Fruit fly (Drosophila melanogaster) whole organism, embryonic: ENCODE results near the gene CG12279.

ENCODE experiments used
- Bgb ChIP-seq: fragments of 200-800 bp; sonication (Bioruptor generic); IDR thresholded peaks from 2 replicates; pipeline ENCODE4 v1.3.6; 2022; ENCODE audit warnings: missing biosample characterization, missing genetic modification characterization; ENCODE audit not compliant: partially characterized antibody
- Bteb2 ChIP-seq: fragments of 200-800 bp; sonication (Bioruptor generic); optimal IDR thresholded peaks from 2 replicates; lab custom pipeline; 2016; ENCODE audit warnings: missing biosample characterization, missing genetic modification characterization
- CG10959 ChIP-seq: fragments of 200-800 bp; sonication (Bioruptor generic); IDR thresholded peaks from 2 replicates; pipeline ENCODE4 v1.3.6; 2022; ENCODE audit warnings: missing biosample characterization, missing genetic modification characterization
- CG11456 ChIP-seq: fragments of 200-800 bp; sonication (Bioruptor generic); IDR thresholded peaks from 3 replicates; pipeline ENCODE4 v1.3.6; 2022; ENCODE audit warnings: missing biosample characterization, missing genetic modification characterization
- CG12219 ChIP-seq: fragments of 200-800 bp; sonication (Bioruptor generic); optimal IDR thresholded peaks from 3 replicates; lab custom pipeline; 2018; ENCODE audit warnings: missing biosample characterization, mild to moderate bottlenecking, missing genetic modification characterization
- CG13287 ChIP-seq: fragments of 200-800 bp; sonication (Bioruptor generic); IDR thresholded peaks from 2 replicates; pipeline ENCODE4 v1.3.6; 2022; ENCODE audit warnings: missing biosample characterization, missing genetic modification characterization; ENCODE audit not compliant: partially characterized antibody
- CG14050 ChIP-seq: fragments of 200-800 bp; sonication (Bioruptor generic); IDR thresholded peaks from 3 replicates; pipeline ENCODE4 v1.3.6; 2022; ENCODE audit warnings: missing biosample characterization, missing genetic modification characterization
- CG17328 ChIP-seq: fragments of 200-800 bp; sonication (Bioruptor generic); IDR thresholded peaks from 2 replicates; pipeline ENCODE4 v1.3.6; 2022; ENCODE audit warnings: missing biosample characterization, missing genetic modification characterization
- CG17912 ChIP-seq: fragments of 200-800 bp; sonication (Bioruptor generic); optimal IDR thresholded peaks from 2 replicates; lab custom pipeline; 2018; ENCODE audit warnings: missing biosample characterization, mild to moderate bottlenecking, missing genetic modification characterization
- CG18476 ChIP-seq: fragments of 200-800 bp; sonication (Bioruptor generic); optimal IDR thresholded peaks from 2 replicates; lab custom pipeline; 2016; ENCODE audit warnings: missing biosample characterization, mild to moderate bottlenecking, missing genetic modification characterization
- CG31388 ChIP-seq: fragments of 200-800 bp; sonication (Bioruptor generic); optimal IDR thresholded peaks from 2 replicates; lab custom pipeline; 2016; ENCODE audit warnings: missing biosample characterization, missing genetic modification characterization
- CG34376 ChIP-seq: fragments of 200-800 bp; sonication (Bioruptor generic); optimal IDR thresholded peaks from 2 replicates; lab custom pipeline; 2018; ENCODE audit warnings: missing biosample characterization, mild to moderate bottlenecking, missing genetic modification characterization
- CG6854 ChIP-seq: fragments of 200-800 bp; sonication (Bioruptor generic); optimal IDR thresholded peaks from 3 replicates; lab custom pipeline; 2017; ENCODE audit warnings: missing biosample characterization, mild to moderate bottlenecking, missing genetic modification characterization
- CG8478 ChIP-seq: fragments of >200 bp; optimal IDR thresholded peaks from 2 replicates; lab custom pipeline; 2018
- Camta ChIP-seq: fragments of 200-800 bp; sonication (Bioruptor generic); optimal IDR thresholded peaks from 2 replicates; lab custom pipeline; 2016; ENCODE audit warnings: missing biosample characterization, missing genetic modification characterization
- Dip3 ChIP-seq: fragments of 200-800 bp; sonication (Bioruptor generic); optimal IDR thresholded peaks from 3 replicates; lab custom pipeline; 2016; ENCODE audit warnings: missing biosample characterization, missing genetic modification characterization
- Hr78 ChIP-seq, 2 experiments: fragments of 200-800 bp in 1 of 2; fragments of >200 bp in 1 of 2; sonication (Bioruptor generic) in 1 of 2; optimal IDR thresholded peaks; 2 replicates each; lab custom pipeline; 2017 to 2019; ENCODE audit warnings: missing biosample characterization in 2 of 2, missing genetic modification characterization in 2 of 2, mild to moderate bottlenecking in 1 of 2, moderate library complexity in 1 of 2
- NFAT ChIP-seq: fragments of 200-800 bp; sonication (Bioruptor generic); IDR thresholded peaks from 2 replicates; pipeline ENCODE4 v1.3.6; 2022; ENCODE audit warnings: missing biosample characterization, missing genetic modification characterization
- NfI ChIP-seq: fragments of 200-800 bp; sonication (Bioruptor generic); optimal IDR thresholded peaks from 3 replicates; lab custom pipeline; 2018; ENCODE audit warnings: missing biosample characterization, mild to moderate bottlenecking, missing genetic modification characterization, moderate library complexity
- Opbp ChIP-seq: fragments of 200-800 bp; sonication (Bioruptor generic); IDR thresholded peaks from 3 replicates; pipeline ENCODE4 v1.3.6; 2022; ENCODE audit warnings: missing biosample characterization, missing genetic modification characterization; ENCODE audit not compliant: partially characterized antibody
- Pdp1 ChIP-seq, 2 experiments: fragments of 200-800 bp; sonication (Bioruptor generic); optimal IDR thresholded peaks; 3 replicates each; lab custom pipeline; 2016; ENCODE audit warnings: missing biosample characterization in 2 of 2, missing genetic modification characterization in 2 of 2, mild to moderate bottlenecking in 1 of 2, moderate library complexity in 1 of 2
- Poxn ChIP-seq: fragments of 200-800 bp; sonication (Bioruptor generic); IDR thresholded peaks from 2 replicates; pipeline ENCODE4 v1.3.6; 2022; ENCODE audit warnings: missing biosample characterization, missing genetic modification characterization
- Ptx1 ChIP-seq: fragments of 200-800 bp; sonication (Bioruptor generic); IDR thresholded peaks from 2 replicates; pipeline ENCODE4 v1.3.6; 2022; ENCODE audit warnings: missing biosample characterization, missing genetic modification characterization
- Rfx ChIP-seq: fragments of 200-800 bp; sonication (Bioruptor generic); IDR thresholded peaks from 2 replicates; pipeline ENCODE4 v1.3.6; 2022; ENCODE audit warnings: missing biosample characterization, missing genetic modification characterization
- Sry-δ ChIP-seq: fragments of 200-800 bp; sonication (Bioruptor generic); optimal IDR thresholded peaks from 2 replicates; lab custom pipeline; 2016; ENCODE audit warnings: missing biosample characterization, missing genetic modification characterization
- Tbp ChIP-seq: fragments of >200 bp; optimal IDR thresholded peaks from 2 replicates; lab custom pipeline; 2018; ENCODE audit warnings: missing biosample characterization, missing genetic modification characterization
- Trl ChIP-seq, 3 experiments: fragments of >200 bp in 2 of 3; fragments of 200-800 bp in 1 of 3; sonication (Bioruptor generic) in 1 of 3; optimal IDR thresholded peaks; 2 replicates in 1 of 3; 3 replicates in 2 of 3; lab custom pipeline; 2016 to 2017; ENCODE audit warnings: missing biosample characterization in 1 of 3, missing genetic modification characterization in 1 of 3
- Vsx1 ChIP-seq: fragments of 200-800 bp; sonication (Bioruptor generic); optimal IDR thresholded peaks from 2 replicates; lab custom pipeline; 2017; ENCODE audit warnings: missing biosample characterization, mild to moderate bottlenecking, missing genetic modification characterization, missing genetic modification reagents
- Xbp1 ChIP-seq: fragments of 200-800 bp; sonication (Bioruptor generic); optimal IDR thresholded peaks from 3 replicates; lab custom pipeline; 2016; ENCODE audit warnings: missing biosample characterization, mild to moderate bottlenecking, missing genetic modification characterization
- chinmo ChIP-seq: fragments of 200-800 bp; sonication (Bioruptor generic); IDR thresholded peaks from 4 replicates; pipeline ENCODE4 v1.3.6; 2022; ENCODE audit warnings: missing biosample characterization, missing genetic modification characterization; ENCODE audit not compliant: partially characterized antibody
- croc ChIP-seq: fragments of 200-800 bp; sonication (Bioruptor generic); conservative IDR thresholded peaks from 3 replicates; pipeline ENCODE4 v1.3.6; 2022; ENCODE audit warnings: missing biosample characterization, missing genetic modification characterization
- disco-r ChIP-seq: fragments of 200-800 bp; sonication (Bioruptor generic); optimal IDR thresholded peaks from 2 replicates; lab custom pipeline; 2016; ENCODE audit warnings: missing biosample characterization, missing genetic modification characterization
- fd64A ChIP-seq: fragments of 200-800 bp; sonication (Bioruptor generic); optimal IDR thresholded peaks from 3 replicates; lab custom pipeline; 2018; ENCODE audit warnings: missing biosample characterization, mild to moderate bottlenecking, missing genetic modification characterization
- fru ChIP-seq: fragments of >200 bp; optimal IDR thresholded peaks from 2 replicates; lab custom pipeline; 2017
- gro ChIP-seq: fragments of 200-800 bp; sonication (Bioruptor generic); optimal IDR thresholded peaks from 2 replicates; lab custom pipeline; 2016; ENCODE audit warnings: missing biosample characterization, missing genetic modification characterization
- hkb ChIP-seq, 2 experiments: fragments of 200-800 bp in 1 of 2; fragments of >200 bp in 1 of 2; sonication (Bioruptor generic) in 1 of 2; IDR thresholded peaks in 1 of 2; optimal IDR thresholded peaks in 1 of 2; 2 replicates each; pipeline versions ENCODE4 v1.3.6 to Lab custom; 2017 to 2022; ENCODE audit warnings: missing biosample characterization in 1 of 2, missing genetic modification characterization in 1 of 2
- jumu ChIP-seq: fragments of 200-800 bp; sonication (Bioruptor generic); optimal IDR thresholded peaks from 3 replicates; lab custom pipeline; 2016; ENCODE audit warnings: missing biosample characterization, missing genetic modification characterization
- ken ChIP-seq: fragments of 200-800 bp; sonication (Bioruptor generic); IDR thresholded peaks from 3 replicates; pipeline ENCODE4 v1.3.6; 2022; ENCODE audit warnings: missing biosample characterization, missing genetic modification characterization
- mld ChIP-seq: fragments of 200-800 bp; sonication (Bioruptor generic); IDR thresholded peaks from 3 replicates; pipeline ENCODE4 v1.3.6; 2022; ENCODE audit warnings: missing biosample characterization, missing genetic modification characterization; ENCODE audit not compliant: partially characterized antibody
- nerfin-1 ChIP-seq: fragments of 200-800 bp; sonication (Bioruptor generic); optimal IDR thresholded peaks from 3 replicates; lab custom pipeline; 2019; ENCODE audit warnings: missing biosample characterization, mild to moderate bottlenecking, missing genetic modification characterization, moderate library complexity
- pb ChIP-seq: fragments of 200-800 bp; sonication (Bioruptor generic); optimal IDR thresholded peaks from 3 replicates; lab custom pipeline; 2016; ENCODE audit warnings: missing biosample characterization, missing genetic modification characterization
- row ChIP-seq: fragments of 200-800 bp; sonication (Bioruptor generic); IDR thresholded peaks from 3 replicates; pipeline ENCODE4 v1.3.6; 2022; ENCODE audit warnings: missing biosample characterization, missing genetic modification characterization
- sob ChIP-seq: fragments of 200-800 bp; sonication (Bioruptor generic); IDR thresholded peaks from 2 replicates; pipeline ENCODE4 v1.3.6; 2022; ENCODE audit warnings: missing biosample characterization, missing genetic modification characterization
- tio ChIP-seq: fragments of 200-800 bp; sonication (Bioruptor generic); optimal IDR thresholded peaks from 2 replicates; lab custom pipeline; 2017; ENCODE audit warnings: missing biosample characterization, missing genetic modification characterization, inconsistent platforms
- tna ChIP-seq: fragments of 200-800 bp; sonication (Bioruptor generic); IDR thresholded peaks from 2 replicates; pipeline ENCODE4 v1.3.6; 2022; ENCODE audit warnings: missing biosample characterization, missing genetic modification characterization; ENCODE audit not compliant: partially characterized antibody
- unpg ChIP-seq: fragments of 200-800 bp; sonication (Bioruptor generic); optimal IDR thresholded peaks from 3 replicates; lab custom pipeline; 2018; ENCODE audit warnings: missing biosample characterization, mild to moderate bottlenecking, missing genetic modification characterization, moderate library complexity
- vnd ChIP-seq: fragments of 200-800 bp; sonication (Bioruptor generic); IDR thresholded peaks from 3 replicates; pipeline ENCODE4 v1.3.6; 2022; ENCODE audit warnings: missing biosample characterization, missing genetic modification characterization; ENCODE audit not compliant: partially characterized antibody
- wor ChIP-seq: fragments of 200-800 bp; sonication (Bioruptor generic); IDR thresholded peaks from 2 replicates; pipeline ENCODE4 v1.3.6; 2022; ENCODE audit warnings: missing biosample characterization, missing genetic modification characterization
- yki ChIP-seq: fragments of >200 bp; optimal IDR thresholded peaks from 3 replicates; lab custom pipeline; 2018

The CG12279 gene

dm6 chr3R:12722392-12722914 lies 17.6 kb downstream of the CG12279 start, which contains the start of gene Men (continued):
- TF ChIP-seq Trl (optimal IDR thresholded peaks at IDR 0.05; lab: Kevin White, UChicago) (no peak), Trl (GFP tag; optimal IDR thresholded peaks at IDR 0.05; lab: Kevin White, UChicago) (no peak), Vsx1 (GFP tag; lab: Kevin White, UChicago) (peak; percentile 16), nerfin-1 (tag; lab: Kevin White, UChicago) (peak; percentile 58), CG12219 (GFP tag; lab: Kevin White, UChicago) (no peak), sob (peak; percentile 60; the same call in 1 of the 2 replicates), fd64A (GFP tag; lab: Kevin White, UChicago) (no peak), jumu (GFP tag; lab: Kevin White, UChicago) (no peak), Tbp (GFP tag; lab: Kevin White, UChicago) (no peak), CG31388 (GFP tag; lab: Kevin White, UChicago) (no peak), CG14050 (GFP tag; lab: Robert Waterston, UW) (peak; percentile 33; the same call in 2 of the 3 replicates), Dip3 (GFP tag; lab: Kevin White, UChicago) (no peak), disco-r (GFP tag; lab: Kevin White, UChicago) (no peak), NfI (GFP tag; lab: Kevin White, UChicago) (peak; percentile 27), Bgb (GFP tag; lab: Robert Waterston, UW) (no peak), Xbp1 (GFP tag; lab: Kevin White, UChicago) (peak; percentile 30), gro (GFP tag; lab: Kevin White, UChicago) (no peak), CG34376 (GFP tag; lab: Kevin White, UChicago) (no peak), row (GFP tag; lab: Robert Waterston, UW) (peak; percentile 70), Sry-δ (no peak), wor (GFP tag; lab: Robert Waterston, UW) (peak; percentile 10; the same call in 1 of the 2 replicates), CG8478 (lab: Kevin White, UChicago) (no peak), Pdp1 (GFP tag; optimal IDR thresholded peaks at IDR 0.05; lab: Kevin White, UChicago) (peak; percentile 4 to 18), CG17328 (no peak), Poxn (GFP tag; lab: Robert Waterston, UW) (no peak), Ptx1 (GFP tag; lab: Robert Waterston, UW) (peak; percentile 80), tio (peak; percentile 21), CG11456 (GFP tag; lab: Robert Waterston, UW) (0 out of 3 replicates have a peak, but pooled peaks have one; percentile 20), croc (peak; percentile 29; the same call in 2 of the 3 replicates), vnd (GFP tag; lab: Robert Waterston, UW) (no peak), yki (lab: Kevin White, UChicago) (no peak), CG18476 (GFP tag; lab: Kevin White, UChicago) (peak; percentile 48), Rfx (peak; percentile 60), chinmo (no peak), mld (GFP tag; lab: Robert Waterston, UW) (no peak), Bteb2 (no peak), hkb (optimal IDR thresholded peaks at IDR 0.05; lab: Kevin White, UChicago) (no peak), hkb (GFP tag; IDR thresholded peaks at IDR 0.05; lab: Robert Waterston, UW) (peak; percentile 45; the same call in 1 of the 2 replicates), Hr78 (GFP tag; optimal IDR thresholded peaks at IDR 0.05; lab: Kevin White, UChicago) (peak in 1 of 2 experiments; percentile 14), CG10959 (GFP tag; lab: Robert Waterston, UW) (0 out of 2 replicates have a peak, but pooled peaks have one; percentile 11), CG13287 (GFP tag; lab: Robert Waterston, UW) (no peak), pb (GFP tag; lab: Kevin White, UChicago) (no peak), CG6854 (GFP tag; lab: Kevin White, UChicago) (peak; percentile 45), Camta (GFP tag; lab: Kevin White, UChicago) (no peak), Opbp (GFP tag; lab: Robert Waterston, UW) (no peak), tna (GFP tag; lab: Robert Waterston, UW) (no peak), ken (GFP tag; lab: Robert Waterston, UW) (no peak), unpg (peak; percentile 75), fru (lab: Kevin White, UChicago) (no peak), CG17912 (GFP tag; lab: Kevin White, UChicago) (no peak), NFAT (GFP tag; lab: Robert Waterston, UW) (peak; percentile 37; the same call in 1 of the 2 replicates)
- TF ChIP-seq, all 482 proteins: peak for 209
